Worm (Caenorhabditis elegans): ENCODE results near the gene F44E5.15.

DNA sequence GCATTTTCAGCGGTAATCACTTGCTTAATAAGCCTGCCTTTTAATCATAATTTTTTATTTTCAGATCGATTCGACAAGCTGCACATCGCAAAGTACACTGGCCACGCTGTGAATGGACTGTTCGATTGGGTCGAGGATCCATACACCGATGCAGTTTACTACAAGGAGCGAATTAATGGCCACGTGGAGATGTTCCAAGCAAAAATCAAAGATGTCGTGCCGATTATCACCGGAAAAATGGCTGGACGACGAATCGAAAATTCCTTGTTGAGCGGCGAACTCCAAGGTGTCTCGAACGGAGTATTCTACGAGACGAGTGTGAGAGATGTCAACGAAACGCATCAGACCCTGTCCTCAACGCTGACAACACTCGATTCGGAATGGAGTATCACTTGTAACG is 45.0 kb upstream of the F44E5.15 start:
- TF ChIP-seq snpc-3.4 (tag; optimal IDR thresholded peaks at IDR 0.05) = no peak
- no peak for TF ChIP-seq Y67H2A.10 (GFP tag; conservative IDR thresholded peaks at IDR 0.05)
